Worm (Caenorhabditis elegans) whole organism, young adult: ENCODE measurements around the gene clec-118.

Experiments used
- B0019.2 ChIP-seq: fragments of 200-800 bp; sonication (Bioruptor generic); conservative IDR thresholded peaks from 2 replicates; pipeline ENCODE4 v1.3.6; 2022; ENCODE audit warnings: missing genetic modification reagents, missing genetic modification characterization, missing compliant biosample characterization
- F39B2.1 ChIP-seq: fragments of 200-800 bp; sonication (Bioruptor generic); IDR thresholded peaks from 2 replicates; pipeline ENCODE4 v1.3.6; 2022; ENCODE audit warnings: missing genetic modification reagents, missing genetic modification characterization, missing compliant biosample characterization
- F52B5.7 ChIP-seq: sonication (generic microtip); optimal IDR thresholded peaks from 2 replicates; lab custom pipeline; 2016; ENCODE audit warnings: mild to moderate bottlenecking, missing genetic modification characterization, missing compliant biosample characterization
- F57A8.1 ChIP-seq: fragments of 200-800 bp; sonication (Bioruptor generic); optimal IDR thresholded peaks from 2 replicates; lab custom pipeline; 2018; ENCODE audit warnings: mild to moderate bottlenecking, missing genetic modification characterization, moderate library complexity, missing compliant biosample characterization
- Y53F4B.3 ChIP-seq: fragments of 200-800 bp; sonication (Bioruptor generic); IDR thresholded peaks from 2 replicates; pipeline ENCODE4 v1.3.6; 2022; ENCODE audit warnings: missing genetic modification reagents, missing genetic modification characterization, missing compliant biosample characterization
- Y53G8AR.9 ChIP-seq: fragments of 200-800 bp; sonication (Bioruptor generic); conservative IDR thresholded peaks from 2 replicates; pipeline ENCODE4 v1.3.6; 2022; ENCODE audit warnings: missing genetic modification reagents, missing genetic modification characterization, missing compliant biosample characterization
- Y79H2A.3 ChIP-seq: fragments of 200-800 bp; sonication (Bioruptor generic); conservative IDR thresholded peaks from 2 replicates; pipeline ENCODE4 v1.3.6; 2022; ENCODE audit warnings: missing genetic modification reagents, missing genetic modification characterization, missing compliant biosample characterization
- Y95B8A.8 ChIP-seq: fragments of 200-800 bp; sonication (Bioruptor generic); IDR thresholded peaks from 2 replicates; pipeline ENCODE4 v1.3.6; 2022; ENCODE audit warnings: missing genetic modification reagents, missing genetic modification characterization, missing compliant biosample characterization
- ZK185.1 ChIP-seq: sonication (generic microtip); optimal IDR thresholded peaks from 2 replicates; lab custom pipeline; 2016; ENCODE audit warnings: mild to moderate bottlenecking, missing genetic modification characterization, missing compliant biosample characterization; ENCODE audit not compliant: poor library complexity, severe bottlenecking
- akir-1 ChIP-seq: fragments of 200-800 bp; sonication (Bioruptor generic); optimal IDR thresholded peaks from 2 replicates; lab custom pipeline; 2018; ENCODE audit warnings: mild to moderate bottlenecking, missing genetic modification characterization, moderate library complexity, missing compliant biosample characterization
- ama-1 ChIP-seq, 3 experiments: fragments of 150-350 bp in 1 of 3; sonication (generic microtip) in 2 of 3; optimal IDR thresholded peaks; 2 replicates each; lab custom pipeline; 2014 to 2018; ENCODE audit warnings: missing biosample characterization in 2 of 3, missing genetic modification characterization in 2 of 3, missing genetic modification reagents in 2 of 3
- atf-7 ChIP-seq: sonication (generic microtip); optimal IDR thresholded peaks from 2 replicates; lab custom pipeline; 2017; ENCODE audit warnings: mild to moderate bottlenecking, missing genetic modification characterization, missing compliant biosample characterization
- attf-3 ChIP-seq: fragments of 200-800 bp; sonication (Bioruptor generic); conservative IDR thresholded peaks from 2 replicates; pipeline ENCODE4 v1.3.6; 2022; ENCODE audit warnings: missing genetic modification reagents, missing genetic modification characterization, missing compliant biosample characterization
- bed-1 ChIP-seq: fragments of 200-800 bp; sonication (Bioruptor generic); IDR thresholded peaks from 2 replicates; pipeline ENCODE4 v1.3.6; 2022; ENCODE audit warnings: missing genetic modification reagents, missing genetic modification characterization, missing compliant biosample characterization
- ccch-3 ChIP-seq: fragments of 200-800 bp; sonication (Bioruptor generic); optimal IDR thresholded peaks from 2 replicates; lab custom pipeline; 2018; ENCODE audit warnings: mild to moderate bottlenecking, missing genetic modification characterization, missing compliant biosample characterization
- ceh-40 ChIP-seq: fragments of 200-800 bp; sonication (Bioruptor generic); IDR thresholded peaks from 2 replicates; pipeline ENCODE4 v1.3.6; 2022; ENCODE audit warnings: missing genetic modification characterization, missing compliant biosample characterization
- dpl-1 ChIP-seq: fragments of 150-350 bp; optimal IDR thresholded peaks from 2 replicates; lab custom pipeline; 2014; ENCODE audit warnings: missing biosample characterization, missing genetic modification reagents, missing genetic modification characterization
- gei-17 ChIP-seq: fragments of 200-800 bp; sonication (Bioruptor generic); optimal IDR thresholded peaks from 2 replicates; lab custom pipeline; 2018; ENCODE audit warnings: mild to moderate bottlenecking, missing genetic modification characterization, missing compliant biosample characterization
- him-1 ChIP-seq: sonication (generic microtip); optimal IDR thresholded peaks from 2 replicates; lab custom pipeline; 2016; ENCODE audit warnings: missing genotype, missing genetic modification reagents, missing genetic modification characterization, missing compliant biosample characterization
- hlh-26 ChIP-seq: fragments of 200-800 bp; sonication (Bioruptor generic); conservative IDR thresholded peaks from 2 replicates; pipeline ENCODE4 v1.3.6; 2022; ENCODE audit warnings: missing genetic modification reagents, missing genetic modification characterization, missing compliant biosample characterization
- hmg-1.2 ChIP-seq: fragments of 200-800 bp; sonication (Bioruptor generic); IDR thresholded peaks from 2 replicates; pipeline ENCODE4 v1.3.6; 2022; ENCODE audit warnings: missing genetic modification reagents, missing genetic modification characterization, missing compliant biosample characterization
- hmg-20 ChIP-seq: fragments of 200-800 bp; sonication (Bioruptor generic); IDR thresholded peaks from 2 replicates; pipeline ENCODE4 v1.3.6; 2022; ENCODE audit warnings: missing genetic modification reagents, missing genetic modification characterization, missing compliant biosample characterization
- lsl-1 ChIP-seq: fragments of 200-800 bp; sonication (Bioruptor generic); optimal IDR thresholded peaks from 2 replicates; lab custom pipeline; 2018; ENCODE audit warnings: mild to moderate bottlenecking, missing genetic modification characterization, moderate library complexity, missing compliant biosample characterization
- madf-10 ChIP-seq: sonication (generic microtip); optimal IDR thresholded peaks from 2 replicates; lab custom pipeline; 2016; ENCODE audit warnings: mild to moderate bottlenecking, missing genetic modification characterization, missing compliant biosample characterization
- madf-3 ChIP-seq: fragments of 200-800 bp; sonication (Bioruptor generic); IDR thresholded peaks from 2 replicates; pipeline ENCODE4 v1.3.6; 2022; ENCODE audit warnings: missing genetic modification reagents, missing genetic modification characterization, missing compliant biosample characterization
- mcd-1 ChIP-seq: fragments of 200-800 bp; sonication (Bioruptor generic); IDR thresholded peaks from 2 replicates; pipeline ENCODE4 v1.3.6; 2022; ENCODE audit warnings: missing genetic modification reagents, missing genetic modification characterization, missing compliant biosample characterization
- nfyb-1 ChIP-seq: fragments of 200-800 bp; sonication (Bioruptor generic); IDR thresholded peaks from 2 replicates; pipeline ENCODE4 v1.3.6; 2022; ENCODE audit warnings: missing genetic modification reagents, missing genetic modification characterization, missing compliant biosample characterization
- nhr-27 ChIP-seq: fragments of 200-800 bp; sonication (Bioruptor generic); optimal IDR thresholded peaks from 2 replicates; lab custom pipeline; 2018; ENCODE audit warnings: mild to moderate bottlenecking, missing genetic modification characterization, moderate library complexity, missing compliant biosample characterization
- nhr-80 ChIP-seq: sonication (generic microtip); optimal IDR thresholded peaks from 2 replicates; lab custom pipeline; 2016; ENCODE audit warnings: missing genetic modification characterization, missing compliant biosample characterization
- pbrm-1 ChIP-seq: fragments of 200-800 bp; sonication (Bioruptor generic); IDR thresholded peaks from 2 replicates; pipeline ENCODE4 v1.3.6; 2022; ENCODE audit warnings: missing genetic modification reagents, missing genetic modification characterization, missing compliant biosample characterization
- pha-4 ChIP-seq: fragments of 150-350 bp; sonication (generic microtip); optimal IDR thresholded peaks from 2 replicates; lab custom pipeline; 2014; ENCODE audit warnings: missing biosample characterization, missing genetic modification reagents, missing genetic modification characterization
- rcor-1 ChIP-seq: fragments of 200-800 bp; sonication (Bioruptor generic); IDR thresholded peaks from 2 replicates; pipeline ENCODE4 v1.3.6; 2022; ENCODE audit warnings: missing genetic modification reagents, missing genetic modification characterization, missing compliant biosample characterization
- rec-8 ChIP-seq, 2 experiments: sonication (generic microtip); optimal IDR thresholded peaks; 2 replicates each; lab custom pipeline; 2016; ENCODE audit warnings: mild to moderate bottlenecking in 2 of 2, missing genetic modification characterization in 2 of 2, missing genetic modification reagents in 2 of 2, missing genotype in 2 of 2, missing biosample characterization in 1 of 2, missing compliant biosample characterization in 1 of 2, moderate library complexity in 1 of 2
- tbx-9 ChIP-seq: sonication (generic microtip); optimal IDR thresholded peaks from 2 replicates; lab custom pipeline; 2016; ENCODE audit warnings: borderline replicate concordance, missing genetic modification characterization, inconsistent platforms, missing compliant biosample characterization
- tlf-1 ChIP-seq: fragments of 200-800 bp; sonication (Bioruptor generic); optimal IDR thresholded peaks from 2 replicates; lab custom pipeline; 2018; ENCODE audit warnings: mild to moderate bottlenecking, missing genetic modification characterization, missing compliant biosample characterization
- ztf-18 ChIP-seq: sonication (generic microtip); optimal IDR thresholded peaks from 2 replicates; lab custom pipeline; 2016; ENCODE audit warnings: missing genotype, mild to moderate bottlenecking, missing genetic modification characterization, missing compliant biosample characterization
- ztf-25 ChIP-seq: fragments of 200-800 bp; sonication (Bioruptor generic); IDR thresholded peaks from 2 replicates; pipeline ENCODE4 v1.3.6; 2022; ENCODE audit warnings: missing genetic modification reagents, missing genetic modification characterization, missing compliant biosample characterization
- ztf-28 ChIP-seq: fragments of 200-800 bp; sonication (Bioruptor generic); IDR thresholded peaks from 2 replicates; pipeline ENCODE4 v1.3.6; 2022; ENCODE audit warnings: missing genetic modification reagents, missing genetic modification characterization, missing compliant biosample characterization

clec-118 gene

DNA sequence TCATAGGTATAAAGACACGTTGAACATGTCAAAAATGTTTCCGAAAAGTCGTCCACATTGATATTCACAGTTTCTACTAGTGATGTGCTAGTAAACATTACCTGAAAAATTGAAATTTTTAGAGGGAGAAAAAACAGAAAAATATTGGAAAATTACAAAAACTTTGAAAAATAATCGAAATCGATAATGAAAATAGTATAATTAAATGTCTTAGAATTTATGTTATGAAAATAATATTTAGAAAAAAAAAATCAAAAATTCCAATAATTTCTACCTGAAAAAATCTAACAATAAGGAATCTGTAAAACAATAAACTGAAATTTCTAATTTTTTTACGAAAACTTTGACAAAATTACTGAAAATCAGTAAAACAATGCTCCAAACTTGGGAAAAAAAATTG is 10.2 kb downstream of the clec-118 start, which contains the start of gene nhl-3:
nhl-3 (minus strand) TSS at position 101 of the 400 bp plus-strand sequence.
- no peak for TF ChIP-seq nfyb-1 (GFP tag; lab: Robert Waterston, UW)
- TF ChIP-seq pbrm-1 (GFP tag; lab: Robert Waterston, UW) = no peak
- TF ChIP-seq nhr-27 (tag; lab: Kevin White, UChicago) = no peak
- no peak for TF ChIP-seq rec-8 (tag; optimal IDR thresholded peaks at IDR 0.05; lab: Kevin White, UChicago)
- no peak for TF ChIP-seq Y79H2A.3 (GFP tag; lab: Robert Waterston, UW)
- TF ChIP-seq nhr-80 (tag; lab: Kevin White, UChicago) = no peak
- no peak for TF ChIP-seq Y53F4B.3 (GFP tag; lab: Robert Waterston, UW)
- TF ChIP-seq ccch-3 = no peak
- TF ChIP-seq him-1 (tag; lab: Kevin White, UChicago) = no peak
- TF ChIP-seq dpl-1 (GFP tag; lab: Kevin White, UChicago) = no peak
- TF ChIP-seq B0019.2 = no peak
- TF ChIP-seq lsl-1 (GFP tag; lab: Kevin White, UChicago) = no peak
- TF ChIP-seq hmg-20 (GFP tag; lab: Robert Waterston, UW) = no peak
- TF ChIP-seq tlf-1 (GFP tag; lab: Kevin White, UChicago) = no peak
- no peak for TF ChIP-seq F39B2.1 (GFP tag; lab: Robert Waterston, UW)
- TF ChIP-seq ceh-40 (GFP tag; lab: Robert Waterston, UW) = no peak
- TF ChIP-seq atf-7 (tag; lab: Kevin White, UChicago) = no peak
- TF ChIP-seq ztf-28 (GFP tag; lab: Robert Waterston, UW) = no peak
- TF ChIP-seq ztf-25 (GFP tag; lab: Robert Waterston, UW) = no peak

DNA sequence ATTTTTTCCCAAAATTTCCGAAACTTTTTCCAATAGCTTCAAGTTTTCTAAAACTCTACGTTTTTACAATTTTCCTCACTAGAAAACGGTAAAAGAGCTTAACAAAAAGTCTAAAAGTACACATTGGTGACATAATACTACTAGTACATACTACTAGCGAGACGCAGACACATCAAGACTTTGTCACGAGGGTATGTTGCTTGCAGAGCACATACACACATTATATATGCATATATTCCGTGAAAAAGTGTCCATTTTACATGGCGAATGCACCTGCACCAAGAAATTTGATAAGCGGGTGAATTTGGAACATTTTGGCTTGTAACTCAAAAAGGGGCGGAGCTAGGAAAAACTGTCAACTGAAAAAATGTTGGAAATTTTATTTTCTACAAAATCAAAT is 11.0 kb downstream of the clec-118 start:
- TF ChIP-seq hlh-26 (GFP tag; lab: Robert Waterston, UW) (no peak), Y79H2A.3 (GFP tag; lab: Robert Waterston, UW) (no peak), madf-10 (no peak), F57A8.1 (GFP tag; lab: Kevin White, UChicago) (no peak), rcor-1 (GFP tag; lab: Robert Waterston, UW) (no peak), bed-1 (GFP tag; lab: Robert Waterston, UW) (no peak), hmg-1.2 (GFP tag; lab: Robert Waterston, UW) (peak; percentile 60; the same call in 1 of the 2 replicates)

DNA sequence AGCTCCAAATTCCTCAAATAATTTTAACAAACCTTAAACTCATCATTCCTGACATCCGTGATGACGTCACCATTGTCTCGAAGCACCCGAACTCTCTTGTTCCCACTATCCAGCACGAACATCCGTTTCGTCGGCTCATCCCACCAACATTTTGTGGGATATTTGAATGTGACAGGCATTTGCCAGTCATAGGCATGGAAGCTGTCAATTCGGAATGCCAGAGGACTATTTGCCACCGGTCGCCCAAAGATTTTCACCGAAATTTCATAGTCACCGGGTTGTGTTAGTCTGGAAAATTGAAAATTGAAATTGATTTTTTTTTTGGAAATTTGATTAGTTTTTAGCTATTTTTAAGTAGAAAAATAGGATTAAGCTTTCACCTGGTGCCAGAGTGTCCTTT is 15.6 kb downstream of the clec-118 start:
- TF ChIP-seq F57A8.1 (GFP tag; lab: Kevin White, UChicago) = no peak
- TF ChIP-seq nhr-27 (tag; lab: Kevin White, UChicago) = no peak
- no peak for TF ChIP-seq ZK185.1 (tag; lab: Kevin White, UChicago)
- TF ChIP-seq Y53G8AR.9 = no peak
- no peak for TF ChIP-seq tbx-9 (tag; lab: Kevin White, UChicago)
- TF ChIP-seq attf-3 = no peak
- no peak for TF ChIP-seq gei-17
- TF ChIP-seq hlh-26 (GFP tag; lab: Robert Waterston, UW) = no peak
- no peak for TF ChIP-seq mcd-1
- no peak for TF ChIP-seq lsl-1 (GFP tag; lab: Kevin White, UChicago)
- TF ChIP-seq Y95B8A.8 (GFP tag; lab: Robert Waterston, UW) = no peak
- no peak for TF ChIP-seq pha-4 (tag; lab: Kevin White, UChicago)
- TF ChIP-seq madf-3 (GFP tag; lab: Robert Waterston, UW) = no peak
- TF ChIP-seq akir-1 (GFP tag; lab: Kevin White, UChicago) = no peak
- no peak for TF ChIP-seq ama-1 (optimal IDR thresholded peaks at IDR 0.05; lab: Kevin White, UChicago)
- no peak for TF ChIP-seq ama-1 (GFP tag; optimal IDR thresholded peaks at IDR 0.05; lab: Kevin White, UChicago)
- TF ChIP-seq ztf-18 = no peak
- no peak for TF ChIP-seq nhr-80 (tag; lab: Kevin White, UChicago)
- TF ChIP-seq F52B5.7 = no peak
- TF ChIP-seq, all 124 proteins: peak for 0
